Fruit fly (Drosophila melanogaster): ENCODE data around the gene dob.

DNA sequence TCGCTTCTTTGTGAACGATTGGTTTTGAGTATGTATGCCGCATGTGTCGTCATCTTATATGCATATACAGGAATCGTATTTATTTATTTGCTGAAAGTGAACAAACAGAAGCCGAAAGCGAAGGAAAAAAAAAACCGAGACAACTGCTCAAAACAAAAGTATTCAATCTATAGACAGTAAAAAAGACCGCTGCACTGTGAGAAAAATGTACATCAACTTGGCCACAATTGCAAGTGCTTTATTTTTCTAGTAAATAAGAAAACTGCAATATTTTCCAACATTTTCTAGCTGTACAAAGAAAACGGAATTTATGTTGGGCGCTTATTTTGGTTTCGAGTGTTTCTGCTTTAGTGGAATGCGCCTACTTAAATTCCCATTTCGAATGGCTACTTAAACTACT, 39.9 kb upstream of the dob start:
- TF ChIP-seq usp (GFP tag; optimal IDR thresholded peaks at IDR 0.05) (no peak), Dll (optimal IDR thresholded peaks at IDR 0.05) (no peak)

Measured in whole organism.